Worm (Caenorhabditis elegans): ENCODE measurements around the gene F08G2.8.
A peak's percentile ranks its signal among the peaks of the same experiment; 100 is the strongest.

The F08G2.8 gene

DNA sequence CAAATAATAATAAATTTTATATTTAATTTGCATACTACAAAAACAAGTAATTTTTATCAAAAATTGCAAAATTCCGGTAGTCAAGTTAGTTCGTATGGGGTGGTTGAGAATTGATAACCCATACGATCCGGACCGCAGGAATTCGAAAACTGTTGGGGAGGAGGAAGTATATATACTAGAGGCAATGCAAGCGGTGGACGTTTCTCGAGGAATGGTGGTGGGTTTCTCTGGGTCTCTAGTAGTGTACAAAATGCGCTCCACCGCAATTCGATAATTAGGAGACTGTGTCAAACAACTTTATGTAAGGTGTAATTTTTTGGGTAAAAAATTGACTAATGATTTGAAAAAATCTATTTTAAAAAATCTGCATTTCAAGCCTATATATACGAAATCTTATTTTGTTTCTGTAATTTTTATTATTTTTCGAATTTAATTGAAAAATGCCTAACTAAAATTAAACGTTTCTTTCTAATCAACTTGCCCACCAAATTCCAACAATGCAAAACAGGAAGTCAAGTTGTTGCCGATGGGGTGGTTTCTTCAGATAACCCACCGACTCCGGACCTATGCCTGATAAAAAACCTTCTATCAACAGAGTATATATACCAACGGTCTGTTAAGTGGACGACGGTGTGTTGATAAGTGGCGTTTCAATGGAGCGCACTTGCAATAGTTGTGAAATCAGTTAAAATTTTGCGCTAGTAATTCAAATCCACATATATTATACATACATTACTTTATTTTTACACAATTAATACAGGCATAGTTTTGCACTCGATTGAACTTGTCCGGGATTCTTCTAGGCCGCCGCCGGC lies 17.5 kb upstream of the F08G2.8 start:
- peak; percentile 58 for TF ChIP-seq ceh-6 (GFP tag; optimal IDR thresholded peaks at IDR 0.05)
- TF ChIP-seq zip-5 (tag; optimal IDR thresholded peaks at IDR 0.05), result peak; percentile 57
- TF ChIP-seq hlh-15 (tag; optimal IDR thresholded peaks at IDR 0.05), result peak; percentile 67
- peak; percentile 59 for TF ChIP-seq ceh-9 (tag; optimal IDR thresholded peaks at IDR 0.05)
- peak; percentile 32 for TF ChIP-seq sdc-2 (tag; optimal IDR thresholded peaks at IDR 0.05)
- TF ChIP-seq ceh-14 (tag; optimal IDR thresholded peaks at IDR 0.05), result peak; percentile 80
- peak; percentile 46 for TF ChIP-seq dmd-4 (tag; optimal IDR thresholded peaks at IDR 0.05; ENCODE audit: borderline replicate concordance)
- peak; percentile 70 for TF ChIP-seq sox-2 (GFP tag; IDR thresholded peaks at IDR 0.05)
- TF ChIP-seq nfya-1 (tag; optimal IDR thresholded peaks at IDR 0.05), result peak; percentile 80
- peak; percentile 74 for TF ChIP-seq ceh-48 (tag; optimal IDR thresholded peaks at IDR 0.05)
- TF ChIP-seq fkh-6 (tag; optimal IDR thresholded peaks at IDR 0.05), result peak; percentile 61
- TF ChIP-seq syd-9 (tag; optimal IDR thresholded peaks at IDR 0.05), result peak; percentile 56
- TF ChIP-seq ceh-19 (GFP tag; optimal IDR thresholded peaks at IDR 0.05), result peak; percentile 86
- TF ChIP-seq ceh-2 (tag; optimal IDR thresholded peaks at IDR 0.05), result peak; percentile 70
- TF ChIP-seq npax-4 (tag; optimal IDR thresholded peaks at IDR 0.05), result peak; percentile 65
- peak; percentile 62 for TF ChIP-seq unc-55 (GFP tag; optimal IDR thresholded peaks at IDR 0.05)
- no peak for TF ChIP-seq nhr-11 (tag; optimal IDR thresholded peaks at IDR 0.05)
- peak; percentile 59 for TF ChIP-seq odd-2 (tag; optimal IDR thresholded peaks at IDR 0.05)
- no peak for TF ChIP-seq K09A11.1 (tag; optimal IDR thresholded peaks at IDR 0.05; ENCODE audit: insufficient read depth)
- TF ChIP-seq gmeb-2 (tag; optimal IDR thresholded peaks at IDR 0.05), result peak; percentile 72
- TF ChIP-seq pros-1 (tag; optimal IDR thresholded peaks at IDR 0.05), result peak; percentile 28
- TF ChIP-seq ceh-31 (tag; optimal IDR thresholded peaks at IDR 0.05), result peak; percentile 77
- TF ChIP-seq che-1 (tag; optimal IDR thresholded peaks at IDR 0.05), result peak; percentile 82
- no peak for TF ChIP-seq ceh-22 (tag; optimal IDR thresholded peaks at IDR 0.05)
- peak; percentile 77 for TF ChIP-seq tbx-2 (tag; optimal IDR thresholded peaks at IDR 0.05)
- TF ChIP-seq unc-3 (GFP tag; conservative IDR thresholded peaks at IDR 0.05), result peak; percentile 87
- TF ChIP-seq unc-3 (tag; optimal IDR thresholded peaks at IDR 0.05), result peak; percentile 64
- TF ChIP-seq ceh-34 (tag; optimal IDR thresholded peaks at IDR 0.05), result peak; percentile 65
- peak; percentile 81 for TF ChIP-seq dve-1 (tag; optimal IDR thresholded peaks at IDR 0.05)
- TF ChIP-seq ceh-24 (tag; optimal IDR thresholded peaks at IDR 0.05), result peak; percentile 31
- peak; percentile 82 for TF ChIP-seq sox-4 (tag; optimal IDR thresholded peaks at IDR 0.05)
- TF ChIP-seq Y22D7AL.16 (tag; optimal IDR thresholded peaks at IDR 0.05), result peak; percentile 72
- TF ChIP-seq K02D7.2 (tag; optimal IDR thresholded peaks at IDR 0.05), result peak; percentile 54
- peak; percentile 59; the same call in 1 of the 2 replicates for TF ChIP-seq ceh-45 (GFP tag; IDR thresholded peaks at IDR 0.05)
- TF ChIP-seq hlh-30 (tag; optimal IDR thresholded peaks at IDR 0.05; ENCODE audit: insufficient read depth), result peak; percentile 15
- peak; percentile 64 for TF ChIP-seq ceh-18 (tag; optimal IDR thresholded peaks at IDR 0.05)
- TF ChIP-seq pag-3 (tag; optimal IDR thresholded peaks at IDR 0.05; ENCODE audit: borderline replicate concordance), result no peak
- no peak for TF ChIP-seq pha-4 (tag; optimal IDR thresholded peaks at IDR 0.05)
- TF ChIP-seq ref-2 (tag; optimal IDR thresholded peaks at IDR 0.05), result peak; percentile 78
- peak; percentile 33 for TF ChIP-seq tbx-7 (tag; optimal IDR thresholded peaks at IDR 0.05)
- peak; percentile 73 for TF ChIP-seq ttx-3 (tag; optimal IDR thresholded peaks at IDR 0.05)
- peak; percentile 25 for TF ChIP-seq lim-6 (tag; optimal IDR thresholded peaks at IDR 0.05)
- TF ChIP-seq ztf-16 (tag; optimal IDR thresholded peaks at IDR 0.05), result peak; percentile 65
- peak; percentile 77 for TF ChIP-seq pat-9 (tag; optimal IDR thresholded peaks at IDR 0.05)
- TF ChIP-seq unc-86 (tag; optimal IDR thresholded peaks at IDR 0.05), result peak; percentile 72
- TF ChIP-seq elt-4 (tag; optimal IDR thresholded peaks at IDR 0.05), result no peak
- peak; percentile 29 for TF ChIP-seq pqm-1 (tag; optimal IDR thresholded peaks at IDR 0.05)
- peak; percentile 68 for TF ChIP-seq lin-11 (tag; optimal IDR thresholded peaks at IDR 0.05)
- peak; percentile 83 for TF ChIP-seq pha-2 (tag; optimal IDR thresholded peaks at IDR 0.05)
- TF ChIP-seq nhr-232 (tag; optimal IDR thresholded peaks at IDR 0.05), result peak; percentile 52
- TF ChIP-seq C08G9.2 (tag; optimal IDR thresholded peaks at IDR 0.05), result peak; percentile 61
